Fruit fly (Drosophila melanogaster) whole organism, embryonic: ENCODE data around the gene CG5776.

ENCODE experiments used
- Atf-2 ChIP-seq: fragments of 200-800 bp; sonication (Bioruptor generic); optimal IDR thresholded peaks from 2 replicates; lab custom pipeline; 2016; ENCODE audit warnings: missing biosample characterization, missing genetic modification characterization
- BtbVII ChIP-seq: fragments of 200-800 bp; sonication (Bioruptor generic); optimal IDR thresholded peaks from 3 replicates; lab custom pipeline; 2017; ENCODE audit warnings: missing biosample characterization, mild to moderate bottlenecking, missing genetic modification characterization
- CG10959 ChIP-seq: fragments of 200-800 bp; sonication (Bioruptor generic); IDR thresholded peaks from 2 replicates; pipeline ENCODE4 v1.3.6; 2022; ENCODE audit warnings: missing biosample characterization, missing genetic modification characterization
- CG12104 ChIP-seq: fragments of 200-800 bp; sonication (Bioruptor generic); optimal IDR thresholded peaks from 3 replicates; lab custom pipeline; 2016; ENCODE audit warnings: missing biosample characterization, missing genetic modification characterization
- CG12219 ChIP-seq: fragments of 200-800 bp; sonication (Bioruptor generic); optimal IDR thresholded peaks from 3 replicates; lab custom pipeline; 2018; ENCODE audit warnings: missing biosample characterization, mild to moderate bottlenecking, missing genetic modification characterization
- CG13287 ChIP-seq: fragments of 200-800 bp; sonication (Bioruptor generic); IDR thresholded peaks from 2 replicates; pipeline ENCODE4 v1.3.6; 2022; ENCODE audit warnings: missing biosample characterization, missing genetic modification characterization; ENCODE audit not compliant: partially characterized antibody
- CG13296 ChIP-seq: fragments of 200-800 bp; sonication (Bioruptor generic); optimal IDR thresholded peaks from 3 replicates; lab custom pipeline; 2018; ENCODE audit warnings: missing biosample characterization, mild to moderate bottlenecking, missing genetic modification characterization
- CG14965 ChIP-seq: fragments of 200-800 bp; sonication (Bioruptor generic); optimal IDR thresholded peaks from 2 replicates; lab custom pipeline; 2016; ENCODE audit warnings: missing biosample characterization, missing genetic modification characterization, borderline replicate concordance
- CG1602 ChIP-seq: fragments of 200-800 bp; sonication (Bioruptor generic); optimal IDR thresholded peaks from 3 replicates; lab custom pipeline; 2016; ENCODE audit warnings: missing biosample characterization, missing genetic modification characterization
- CG1603 ChIP-seq: fragments of 200-800 bp; sonication (Bioruptor generic); optimal IDR thresholded peaks from 2 replicates; lab custom pipeline; 2019; ENCODE audit warnings: missing biosample characterization, mild to moderate bottlenecking, missing genetic modification characterization, moderate library complexity
- CG17361 ChIP-seq: fragments of 200-800 bp; sonication (Bioruptor generic); IDR thresholded peaks from 3 replicates; pipeline ENCODE4 v1.3.6; 2022; ENCODE audit warnings: missing biosample characterization, missing genetic modification characterization
- CG18011 ChIP-seq: fragments of 200-800 bp; sonication (Bioruptor generic); optimal IDR thresholded peaks from 2 replicates; lab custom pipeline; 2017; ENCODE audit warnings: missing biosample characterization, missing genetic modification characterization, mild to moderate bottlenecking, moderate library complexity, missing genotype
- CG18619 ChIP-seq: fragments of 200-800 bp; sonication (Bioruptor generic); optimal IDR thresholded peaks from 3 replicates; lab custom pipeline; 2017; ENCODE audit warnings: missing biosample characterization, mild to moderate bottlenecking, missing genetic modification characterization
- CG18764 ChIP-seq: fragments of 200-800 bp; sonication (Bioruptor generic); optimal IDR thresholded peaks from 3 replicates; lab custom pipeline; 2016; ENCODE audit warnings: missing biosample characterization, missing genetic modification characterization
- CG2202 ChIP-seq: fragments of 200-800 bp; sonication (Bioruptor generic); optimal IDR thresholded peaks from 2 replicates; lab custom pipeline; 2018; ENCODE audit warnings: missing biosample characterization, mild to moderate bottlenecking, missing genetic modification characterization
- CG2889 ChIP-seq: fragments of 200-800 bp; sonication (Bioruptor generic); IDR thresholded peaks from 3 replicates; pipeline ENCODE4 v1.3.6; 2022; ENCODE audit warnings: missing biosample characterization, missing genetic modification characterization
- CG3407 ChIP-seq: fragments of 200-800 bp; sonication (Bioruptor generic); optimal IDR thresholded peaks from 2 replicates; lab custom pipeline; 2018; ENCODE audit warnings: missing biosample characterization, mild to moderate bottlenecking, missing genetic modification characterization
- CG34224 ChIP-seq: fragments of 200-800 bp; sonication (Bioruptor generic); IDR thresholded peaks from 3 replicates; pipeline ENCODE4 v1.3.6; 2022; ENCODE audit warnings: missing biosample characterization, missing genetic modification characterization; ENCODE audit not compliant: partially characterized antibody
- CG4617 ChIP-seq: fragments of 200-800 bp; sonication (Bioruptor generic); optimal IDR thresholded peaks from 3 replicates; lab custom pipeline; 2016; ENCODE audit warnings: missing biosample characterization, missing genetic modification characterization, borderline replicate concordance
- CG5245 ChIP-seq: fragments of 200-800 bp; sonication (Bioruptor generic); optimal IDR thresholded peaks from 3 replicates; lab custom pipeline; 2016; ENCODE audit warnings: missing biosample characterization, missing genetic modification characterization
- CG9727 ChIP-seq: fragments of 200-800 bp; sonication (Bioruptor generic); optimal IDR thresholded peaks from 3 replicates; lab custom pipeline; 2017; ENCODE audit warnings: missing biosample characterization, mild to moderate bottlenecking, missing genetic modification characterization
- Deaf1 ChIP-seq: fragments of 200-800 bp; optimal IDR thresholded peaks from 3 replicates; lab custom pipeline; 2019; ENCODE audit warnings: missing biosample characterization, mild to moderate bottlenecking, missing genetic modification characterization, moderate library complexity
- Dek ChIP-seq: fragments of 200-800 bp; sonication (Bioruptor generic); optimal IDR thresholded peaks from 3 replicates; lab custom pipeline; 2019; ENCODE audit warnings: missing biosample characterization, mild to moderate bottlenecking, missing genetic modification characterization, moderate library complexity
- Doc2 ChIP-seq: fragments of 200-800 bp; sonication (Bioruptor generic); IDR thresholded peaks from 2 replicates; pipeline ENCODE4 v1.3.6; 2022; ENCODE audit warnings: missing biosample characterization, missing genetic modification characterization
- Ets97D ChIP-seq: fragments of 200-800 bp; sonication (Bioruptor generic); optimal IDR thresholded peaks from 3 replicates; lab custom pipeline; 2016; ENCODE audit warnings: missing biosample characterization, missing genetic modification characterization
- Gsc ChIP-seq: fragments of 200-800 bp; sonication (Bioruptor generic); IDR thresholded peaks from 2 replicates; pipeline ENCODE4 v1.3.6; 2022; ENCODE audit warnings: missing biosample characterization, missing genetic modification characterization
- Hmx ChIP-seq: fragments of 200-800 bp; sonication (Bioruptor generic); optimal IDR thresholded peaks from 2 replicates; lab custom pipeline; 2016; ENCODE audit warnings: missing biosample characterization, missing genetic modification characterization
- Hr51 ChIP-seq, 2 experiments: fragments of 200-800 bp; sonication (Bioruptor generic); optimal IDR thresholded peaks; 2 replicates in 1 of 2; 3 replicates in 1 of 2; lab custom pipeline; 2016 to 2018; ENCODE audit warnings: missing biosample characterization in 2 of 2, missing genetic modification characterization in 2 of 2, mild to moderate bottlenecking in 1 of 2, moderate library complexity in 1 of 2
- Optix ChIP-seq: fragments of 200-800 bp; sonication (Bioruptor generic); IDR thresholded peaks from 3 replicates; pipeline ENCODE4 v1.3.6; 2022; ENCODE audit warnings: missing biosample characterization, missing genetic modification characterization
- Rfx ChIP-seq: fragments of 200-800 bp; sonication (Bioruptor generic); IDR thresholded peaks from 2 replicates; pipeline ENCODE4 v1.3.6; 2022; ENCODE audit warnings: missing biosample characterization, missing genetic modification characterization
- Stat92E ChIP-seq, 3 experiments: fragments of >200 bp in 2 of 3; fragments of 200-800 bp in 1 of 3; sonication (Bioruptor generic) in 1 of 3; optimal IDR thresholded peaks; 2 replicates each; lab custom pipeline; 2017 to 2019; ENCODE audit warnings: missing biosample characterization in 3 of 3, missing genetic modification characterization in 3 of 3, mild to moderate bottlenecking in 1 of 3, moderate library complexity in 1 of 3
- abd-A ChIP-seq: fragments of 200-800 bp; sonication (Bioruptor generic); optimal IDR thresholded peaks from 3 replicates; lab custom pipeline; 2019; ENCODE audit warnings: missing biosample characterization, mild to moderate bottlenecking, missing genetic modification characterization, moderate library complexity
- bigmax ChIP-seq: fragments of 200-800 bp; sonication (Bioruptor generic); optimal IDR thresholded peaks from 2 replicates; lab custom pipeline; 2018; ENCODE audit warnings: missing biosample characterization, mild to moderate bottlenecking, missing genetic modification characterization
- chm ChIP-seq: fragments of 200-800 bp; sonication (Bioruptor generic); IDR thresholded peaks from 2 replicates; pipeline ENCODE4 v1.3.6; 2022; ENCODE audit warnings: missing biosample characterization, missing genetic modification characterization
- crc ChIP-seq: fragments of 200-800 bp; sonication (Bioruptor generic); optimal IDR thresholded peaks from 2 replicates; lab custom pipeline; 2016; ENCODE audit warnings: missing biosample characterization, missing genetic modification characterization
- da ChIP-seq: fragments of 200-800 bp; sonication (Bioruptor generic); optimal IDR thresholded peaks from 2 replicates; lab custom pipeline; 2016; ENCODE audit warnings: missing biosample characterization, missing genetic modification characterization
- fd64A ChIP-seq: fragments of 200-800 bp; sonication (Bioruptor generic); optimal IDR thresholded peaks from 3 replicates; lab custom pipeline; 2018; ENCODE audit warnings: missing biosample characterization, mild to moderate bottlenecking, missing genetic modification characterization
- gcm ChIP-seq: fragments of 200-800 bp; sonication (Bioruptor generic); optimal IDR thresholded peaks from 2 replicates; lab custom pipeline; 2019; ENCODE audit warnings: missing biosample characterization, mild to moderate bottlenecking, missing genetic modification characterization, moderate library complexity
- ken ChIP-seq: fragments of 200-800 bp; sonication (Bioruptor generic); IDR thresholded peaks from 3 replicates; pipeline ENCODE4 v1.3.6; 2022; ENCODE audit warnings: missing biosample characterization, missing genetic modification characterization
- lola ChIP-seq, 3 experiments: fragments of >200 bp in 2 of 3; fragments of 200-800 bp in 1 of 3; sonication (Bioruptor generic) in 1 of 3; optimal IDR thresholded peaks; 2 replicates each; lab custom pipeline; 2017 to 2019; ENCODE audit warnings: missing biosample characterization in 3 of 3, missing genetic modification characterization in 3 of 3, mild to moderate bottlenecking in 1 of 3, moderate library complexity in 1 of 3
- luna ChIP-seq: fragments of 200-800 bp; sonication (Bioruptor generic); optimal IDR thresholded peaks from 2 replicates; lab custom pipeline; 2016; ENCODE audit warnings: missing biosample characterization, missing genetic modification characterization
- mld ChIP-seq: fragments of 200-800 bp; sonication (Bioruptor generic); IDR thresholded peaks from 3 replicates; pipeline ENCODE4 v1.3.6; 2022; ENCODE audit warnings: missing biosample characterization, missing genetic modification characterization; ENCODE audit not compliant: partially characterized antibody
- nerfin-1 ChIP-seq: fragments of 200-800 bp; sonication (Bioruptor generic); optimal IDR thresholded peaks from 3 replicates; lab custom pipeline; 2019; ENCODE audit warnings: missing biosample characterization, mild to moderate bottlenecking, missing genetic modification characterization, moderate library complexity
- row ChIP-seq: fragments of 200-800 bp; sonication (Bioruptor generic); IDR thresholded peaks from 3 replicates; pipeline ENCODE4 v1.3.6; 2022; ENCODE audit warnings: missing biosample characterization, missing genetic modification characterization
- unc-4 ChIP-seq: fragments of 200-800 bp; sonication (Bioruptor generic); IDR thresholded peaks from 2 replicates; pipeline ENCODE4 v1.3.6; 2022; ENCODE audit warnings: missing biosample characterization, missing genetic modification characterization; ENCODE audit not compliant: partially characterized antibody
- unpg ChIP-seq: fragments of 200-800 bp; sonication (Bioruptor generic); optimal IDR thresholded peaks from 3 replicates; lab custom pipeline; 2018; ENCODE audit warnings: missing biosample characterization, mild to moderate bottlenecking, missing genetic modification characterization, moderate library complexity
- usp ChIP-seq: fragments of >200 bp; optimal IDR thresholded peaks from 2 replicates; lab custom pipeline; 2017; ENCODE audit warnings: missing biosample characterization, missing genetic modification characterization
- wek ChIP-seq: fragments of 200-800 bp; sonication (Bioruptor generic); optimal IDR thresholded peaks from 3 replicates; lab custom pipeline; 2018; ENCODE audit warnings: missing biosample characterization, mild to moderate bottlenecking, missing genetic modification characterization, moderate library complexity
- yki ChIP-seq: fragments of >200 bp; optimal IDR thresholded peaks from 3 replicates; lab custom pipeline; 2018
- zfh2 ChIP-seq: fragments of 200-800 bp; sonication (Bioruptor generic); optimal IDR thresholded peaks from 2 replicates; lab custom pipeline; 2016; ENCODE audit warnings: missing biosample characterization, missing genetic modification characterization

The CG5776 gene

DNA sequence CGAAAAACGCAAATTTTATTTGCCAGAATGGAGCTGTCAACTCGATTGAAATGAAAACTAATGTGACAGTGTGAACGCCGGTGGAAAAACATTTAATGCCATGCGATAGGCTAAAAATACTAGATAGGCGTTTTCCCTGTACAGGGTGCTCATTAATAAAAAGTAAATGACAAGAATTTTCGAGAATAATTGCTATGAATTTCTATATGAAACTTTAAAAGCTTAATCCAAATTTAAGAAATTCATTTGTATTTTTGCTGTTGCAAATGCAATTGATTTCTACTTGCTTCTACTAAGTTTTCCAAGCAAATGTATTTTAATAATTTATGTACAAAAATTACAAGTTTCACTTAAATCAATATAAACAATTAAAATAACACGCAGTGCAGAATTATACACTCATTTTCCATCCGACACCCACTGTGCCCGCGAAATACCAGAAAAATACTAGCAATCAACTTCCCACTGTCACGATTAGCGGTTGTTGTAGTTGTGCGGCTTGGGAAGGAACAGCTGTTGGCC, 17.6 kb upstream of the CG5776 start, which contains the start of gene Pih1D1 (continued):
- TF ChIP-seq da (peak; percentile 80), CG1602 (GFP tag; lab: Kevin White, UChicago) (peak; percentile 97), gcm (GFP tag; lab: Kevin White, UChicago) (no peak), Dek (tag; lab: Kevin White, UChicago) (peak; percentile 92), crc (GFP tag; lab: Kevin White, UChicago) (peak; percentile 82), CG18011 (GFP tag; lab: Kevin White, UChicago) (peak; percentile 85), CG12104 (GFP tag; lab: Kevin White, UChicago) (peak; percentile 97), CG9727 (peak; percentile 98), CG18764 (peak; percentile 92), CG5245 (GFP tag; lab: Kevin White, UChicago) (peak; percentile 89), chm (GFP tag; lab: Robert Waterston, UW) (peak; percentile 76), CG14965 (GFP tag; lab: Kevin White, UChicago) (peak; percentile 18), CG34224 (GFP tag; lab: Robert Waterston, UW) (no peak), CG3407 (GFP tag; lab: Kevin White, UChicago) (peak; percentile 82), Gsc (peak; percentile 87), Deaf1 (tag; lab: Kevin White, UChicago) (peak; percentile 79), CG13287 (GFP tag; lab: Robert Waterston, UW) (no peak), CG12219 (peak; percentile 83), Rfx (peak; percentile 95), bigmax (no peak), Ets97D (peak; percentile 80), Optix (GFP tag; lab: Robert Waterston, UW) (peak; percentile 78; the same call in 2 of the 3 replicates), abd-A (tag; lab: Kevin White, UChicago) (no peak), unpg (GFP tag; lab: Kevin White, UChicago) (peak; percentile 92), unc-4 (GFP tag; lab: Robert Waterston, UW) (no peak), lola (GFP tag; optimal IDR thresholded peaks at IDR 0.05; lab: Kevin White, UChicago) (peak in 1 of 3 experiments; percentile 96), nerfin-1 (tag; lab: Kevin White, UChicago) (peak; percentile 95), wek (GFP tag; lab: Kevin White, UChicago) (no peak), Doc2 (peak; percentile 82), yki (lab: Kevin White, UChicago) (no peak), Atf-2 (GFP tag; lab: Kevin White, UChicago) (peak; percentile 92), BtbVII (peak; percentile 93), CG2889 (GFP tag; lab: Robert Waterston, UW) (peak; percentile 96), CG1603 (tag; lab: Kevin White, UChicago) (peak; percentile 74), Stat92E (GFP tag; optimal IDR thresholded peaks at IDR 0.05; lab: Kevin White, UChicago) (peak in 1 of 3 experiments; percentile 76), CG10959 (peak; percentile 82), mld (GFP tag; lab: Robert Waterston, UW) (no peak), CG18619 (GFP tag; lab: Kevin White, UChicago) (peak; percentile 94), luna (peak; percentile 71), CG13296 (GFP tag; lab: Kevin White, UChicago) (no peak), ken (GFP tag; lab: Robert Waterston, UW) (peak; percentile 89), CG17361 (GFP tag; lab: Robert Waterston, UW) (peak; percentile 99), Hmx (GFP tag; lab: Kevin White, UChicago) (peak; percentile 91), Hr51 (GFP tag; optimal IDR thresholded peaks at IDR 0.05; lab: Kevin White, UChicago) (peak; percentile 92 to 94), row (peak; percentile 96), zfh2 (GFP tag; lab: Kevin White, UChicago) (peak; percentile 95), CG2202 (peak; percentile 75), CG4617 (GFP tag; lab: Kevin White, UChicago) (peak; percentile 89), usp (no peak), fd64A (GFP tag; lab: Kevin White, UChicago) (peak; percentile 45)
